Fruit fly (Drosophila melanogaster): ENCODE measurements around the gene CG6656.

DNA sequence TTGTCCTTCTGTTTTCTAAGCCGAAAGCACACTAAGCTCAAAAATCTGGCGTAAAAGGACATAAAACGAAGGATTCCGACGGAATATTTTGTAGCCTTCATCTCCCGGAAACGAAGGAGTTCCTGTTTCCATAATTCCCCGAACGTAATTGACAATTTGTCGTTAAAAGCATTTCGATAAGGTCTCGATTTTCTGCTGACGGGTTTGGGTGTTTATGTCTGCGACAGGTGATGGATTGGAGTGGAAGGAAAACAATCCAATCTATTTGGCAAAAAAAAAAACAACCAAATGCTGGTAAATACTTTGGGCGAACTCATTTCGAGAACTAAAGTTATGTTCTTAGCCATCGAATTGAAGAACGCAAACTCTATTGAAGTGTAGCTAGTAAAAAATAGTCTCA, 28.5 kb upstream of the CG6656 start, which contains the start of gene Gr93d:
- TF ChIP-seq CG8159 (tag; optimal IDR thresholded peaks at IDR 0.05) (no peak), CG17806 (tag; optimal IDR thresholded peaks at IDR 0.05) (no peak), gl (tag; optimal IDR thresholded peaks at IDR 0.05) (no peak), CG13204 (GFP tag; optimal IDR thresholded peaks at IDR 0.05) (no peak), Pif1B (GFP tag; optimal IDR thresholded peaks at IDR 0.05) (no peak), Snoo (tag; optimal IDR thresholded peaks at IDR 0.05) (no peak), CG15710 (tag; optimal IDR thresholded peaks at IDR 0.05) (no peak), Pif1A (GFP tag; optimal IDR thresholded peaks at IDR 0.05) (no peak), CG12605 (GFP tag; IDR thresholded peaks at IDR 0.05) (no peak), EcR (GFP tag; optimal IDR thresholded peaks at IDR 0.05) (no peak)
